Worm (Caenorhabditis elegans) whole organism, L3 larva: ENCODE measurements around the gene W07E11.1.

ENCODE experiments used
- R02D3.7 ChIP-seq: fragments of 150-350 bp; optimal IDR thresholded peaks from 2 replicates; lab custom pipeline; 2014; ENCODE audit warnings: missing biosample characterization, missing genetic modification characterization
- ZK546.5 ChIP-seq: sonication (generic microtip); optimal IDR thresholded peaks from 2 replicates; lab custom pipeline; 2017; ENCODE audit warnings: missing biosample characterization, missing genetic modification characterization
- aly-2 ChIP-seq: fragments of 150-350 bp; optimal IDR thresholded peaks from 2 replicates; lab custom pipeline; 2014; ENCODE audit warnings: missing biosample characterization, missing genetic modification characterization
- ama-1 ChIP-seq: fragments of 150-350 bp; optimal IDR thresholded peaks from 2 replicates; lab custom pipeline; 2018
- ceh-16 ChIP-seq: sonication (generic microtip); optimal IDR thresholded peaks from 2 replicates; lab custom pipeline; 2017; ENCODE audit warnings: missing biosample characterization, missing genetic modification characterization
- ceh-28 ChIP-seq: fragments of 150-350 bp; optimal IDR thresholded peaks from 2 replicates; lab custom pipeline; 2014; ENCODE audit warnings: missing biosample characterization, missing genetic modification reagents, missing genetic modification characterization
- ceh-82 ChIP-seq: fragments of 150-350 bp; optimal IDR thresholded peaks from 2 replicates; lab custom pipeline; 2014; ENCODE audit warnings: missing biosample characterization, missing genetic modification characterization
- ceh-9 ChIP-seq: sonication (generic microtip); optimal IDR thresholded peaks from 2 replicates; lab custom pipeline; 2018; ENCODE audit warnings: missing biosample characterization, missing genetic modification characterization
- daf-12 ChIP-seq: fragments of 150-350 bp; optimal IDR thresholded peaks from 2 replicates; lab custom pipeline; 2014; ENCODE audit warnings: missing biosample characterization, missing genetic modification reagents, missing genetic modification characterization
- egl-27 ChIP-seq: sonication (generic microtip); optimal IDR thresholded peaks from 4 replicates; lab custom pipeline; 2017; ENCODE audit warnings: missing biosample characterization, missing genetic modification reagents, missing genetic modification characterization
- egl-5 ChIP-seq: fragments of 150-350 bp; optimal IDR thresholded peaks from 2 replicates; lab custom pipeline; 2017; ENCODE audit warnings: missing biosample characterization, missing genetic modification reagents, missing genetic modification characterization, inconsistent platforms
- elt-1 ChIP-seq: fragments of 150-350 bp; optimal IDR thresholded peaks from 2 replicates; lab custom pipeline; 2014; ENCODE audit warnings: missing biosample characterization, missing genetic modification characterization
- elt-2 ChIP-seq: sonication (generic microtip); optimal IDR thresholded peaks from 2 replicates; lab custom pipeline; 2016; ENCODE audit warnings: missing genetic modification reagents, mild to moderate bottlenecking, missing genetic modification characterization, missing compliant biosample characterization
- elt-3 ChIP-seq, 3 experiments: fragments of 150-350 bp in 1 of 3; sonication (generic microtip) in 2 of 3; optimal IDR thresholded peaks; 2 replicates in 2 of 3; 4 replicates in 1 of 3; lab custom pipeline; 2014 to 2017; ENCODE audit warnings: missing biosample characterization in 3 of 3, missing genetic modification characterization in 3 of 3
- eor-1 ChIP-seq, 2 experiments: fragments of 150-350 bp; optimal IDR thresholded peaks; 2 replicates each; lab custom pipeline; 2014 to 2018; ENCODE audit warnings: missing biosample characterization in 2 of 2, missing genetic modification characterization in 2 of 2
- fkh-10 ChIP-seq: sonication (generic microtip); optimal IDR thresholded peaks from 2 replicates; lab custom pipeline; 2017; ENCODE audit warnings: missing biosample characterization, missing genetic modification reagents, missing genetic modification characterization
- fkh-2 ChIP-seq: fragments of 150-350 bp; optimal IDR thresholded peaks from 2 replicates; lab custom pipeline; 2014; ENCODE audit warnings: missing biosample characterization, missing genetic modification reagents, missing genetic modification characterization
- fos-1 ChIP-seq: fragments of 150-350 bp; optimal IDR thresholded peaks from 2 replicates; lab custom pipeline; 2014; ENCODE audit warnings: missing biosample characterization, missing genetic modification characterization
- hmg-11 ChIP-seq: sonication (generic microtip); optimal IDR thresholded peaks from 2 replicates; lab custom pipeline; 2016; ENCODE audit warnings: missing genetic modification characterization, missing compliant biosample characterization
- jun-1 ChIP-seq: fragments of 150-350 bp; optimal IDR thresholded peaks from 2 replicates; lab custom pipeline; 2014; ENCODE audit warnings: missing biosample characterization, missing genetic modification reagents, missing genetic modification characterization
- lin-15B ChIP-seq: fragments of 150-350 bp; optimal IDR thresholded peaks from 2 replicates; lab custom pipeline; 2014; ENCODE audit warnings: missing biosample characterization, missing genetic modification characterization
- lin-39 ChIP-seq: fragments of 150-350 bp; optimal IDR thresholded peaks from 2 replicates; lab custom pipeline; 2018; ENCODE audit warnings: missing biosample characterization, missing genetic modification reagents, missing genetic modification characterization
- lsy-12 ChIP-seq: sonication (generic microtip); optimal IDR thresholded peaks from 2 replicates; lab custom pipeline; 2016; ENCODE audit warnings: mild to moderate bottlenecking, missing genetic modification characterization, missing compliant biosample characterization
- mdl-1 ChIP-seq: fragments of 150-350 bp; optimal IDR thresholded peaks from 2 replicates; lab custom pipeline; 2014; ENCODE audit warnings: missing biosample characterization, missing genetic modification characterization
- mml-1 ChIP-seq: fragments of 150-350 bp; sonication (generic microtip); optimal IDR thresholded peaks from 3 replicates; lab custom pipeline; 2014; ENCODE audit warnings: missing biosample characterization, missing genetic modification characterization
- nhr-11 ChIP-seq: fragments of 150-350 bp; optimal IDR thresholded peaks from 2 replicates; lab custom pipeline; 2014; ENCODE audit warnings: missing biosample characterization, missing genetic modification characterization
- nhr-12 ChIP-seq: fragments of 150-350 bp; optimal IDR thresholded peaks from 2 replicates; lab custom pipeline; 2014; ENCODE audit warnings: missing biosample characterization, missing genetic modification characterization
- nhr-23 ChIP-seq: fragments of 150-350 bp; optimal IDR thresholded peaks from 2 replicates; lab custom pipeline; 2014; ENCODE audit warnings: missing biosample characterization, missing genetic modification reagents, missing genetic modification characterization
- nhr-237 ChIP-seq: fragments of 150-350 bp; optimal IDR thresholded peaks from 2 replicates; lab custom pipeline; 2014; ENCODE audit warnings: missing biosample characterization, missing genetic modification characterization
- nhr-25 ChIP-seq: sonication (generic microtip); optimal IDR thresholded peaks from 2 replicates; lab custom pipeline; 2017; ENCODE audit warnings: missing biosample characterization, missing genetic modification characterization
- nhr-43 ChIP-seq: sonication (generic microtip); optimal IDR thresholded peaks from 2 replicates; lab custom pipeline; 2016; ENCODE audit warnings: mild to moderate bottlenecking, missing genetic modification characterization, missing compliant biosample characterization; ENCODE audit not compliant: poor library complexity, severe bottlenecking
- nhr-67 ChIP-seq: fragments of 150-350 bp; optimal IDR thresholded peaks from 2 replicates; lab custom pipeline; 2014; ENCODE audit warnings: missing biosample characterization, missing genetic modification characterization
- nhr-76 ChIP-seq: fragments of 150-350 bp; sonication (generic microtip); optimal IDR thresholded peaks from 5 replicates; lab custom pipeline; 2014; ENCODE audit warnings: missing biosample characterization, missing genetic modification characterization
- nhr-77 ChIP-seq: fragments of 150-350 bp; optimal IDR thresholded peaks from 2 replicates; lab custom pipeline; 2014; ENCODE audit warnings: missing biosample characterization, missing genetic modification characterization
- pha-4 ChIP-seq: fragments of 150-350 bp; optimal IDR thresholded peaks from 2 replicates; lab custom pipeline; 2014; ENCODE audit warnings: missing biosample characterization, missing genetic modification reagents, missing genetic modification characterization
- pqm-1 ChIP-seq: fragments of 150-350 bp; optimal IDR thresholded peaks from 2 replicates; lab custom pipeline; 2017; ENCODE audit warnings: missing biosample characterization, missing genetic modification characterization, inconsistent platforms
- sea-2 ChIP-seq: fragments of 150-350 bp; sonication (generic microtip); optimal IDR thresholded peaks from 4 replicates; lab custom pipeline; 2014; ENCODE audit warnings: missing biosample characterization, missing genetic modification reagents, missing genetic modification characterization
- skn-1 ChIP-seq: fragments of 150-350 bp; optimal IDR thresholded peaks from 2 replicates; lab custom pipeline; 2014; ENCODE audit warnings: missing biosample characterization, missing genetic modification characterization
- snpc-4 ChIP-seq: fragments of 150-350 bp; optimal IDR thresholded peaks from 2 replicates; lab custom pipeline; 2014; ENCODE audit warnings: missing biosample characterization, missing genetic modification characterization
- tbx-2 ChIP-seq: sonication (generic microtip); optimal IDR thresholded peaks from 2 replicates; lab custom pipeline; 2016; ENCODE audit warnings: mild to moderate bottlenecking, missing genetic modification characterization, missing compliant biosample characterization
- unc-39 ChIP-seq: sonication (generic microtip); optimal IDR thresholded peaks from 4 replicates; lab custom pipeline; 2017; ENCODE audit warnings: missing biosample characterization, missing genetic modification characterization
- zag-1 ChIP-seq: fragments of 150-350 bp; optimal IDR thresholded peaks from 2 replicates; lab custom pipeline; 2014; ENCODE audit warnings: missing biosample characterization, missing genetic modification characterization
- ztf-11 ChIP-seq: fragments of 150-350 bp; optimal IDR thresholded peaks from 2 replicates; lab custom pipeline; 2014; ENCODE audit warnings: missing biosample characterization, missing genetic modification characterization

The W07E11.1 gene

ce11 chrX:10084050-10084672 is at the start of gene W07E11.1:
TSS of gene W07E11.1 (plus strand) at chrX:10084622.
- TF ChIP-seq lsy-12 (tag; lab: Kevin White, UChicago) (no peak), tbx-2 (tag; lab: Kevin White, UChicago) (no peak), ama-1 (no peak), egl-27 (tag; lab: Kevin White, UChicago) (no peak), nhr-76 (no peak), nhr-237 (tag; lab: Kevin White, UChicago) (no peak), sea-2 (GFP tag; lab: Kevin White, UChicago) (no peak), nhr-77 (tag; lab: Kevin White, UChicago) (no peak), lin-39 (no peak), pha-4 (tag; lab: Kevin White, UChicago) (peak; percentile 4), pqm-1 (tag; lab: Kevin White, UChicago) (peak; percentile 84), ztf-11 (tag; lab: Kevin White, UChicago) (no peak), R02D3.7 (tag; lab: Kevin White, UChicago) (no peak), nhr-43 (tag; lab: Kevin White, UChicago) (peak; percentile 54), mdl-1 (no peak), elt-2 (peak; percentile 97), fos-1 (no peak), lin-15B (no peak), jun-1 (tag; lab: Kevin White, UChicago) (peak; percentile 22), snpc-4 (tag; lab: Kevin White, UChicago) (no peak), skn-1 (tag; lab: Kevin White, UChicago) (no peak), fkh-10 (no peak), unc-39 (tag; lab: Kevin White, UChicago) (no peak), ceh-9 (tag; lab: Kevin White, UChicago) (no peak), aly-2 (tag; lab: Kevin White, UChicago) (no peak), nhr-67 (no peak), ceh-28 (tag; lab: Kevin White, UChicago) (peak; percentile 39), fkh-2 (tag; lab: Kevin White, UChicago) (no peak), nhr-23 (tag; lab: Kevin White, UChicago) (peak; percentile 78), eor-1 (tag; optimal IDR thresholded peaks at IDR 0.05; lab: Kevin White, UChicago) (no peak), nhr-12 (tag; lab: Kevin White, UChicago) (no peak), nhr-25 (tag; lab: Kevin White, UChicago) (peak; percentile 3), elt-3 (tag; optimal IDR thresholded peaks at IDR 0.05; lab: Kevin White, UChicago) (peak in 1 of 3 experiments; percentile 68), ZK546.5 (tag; lab: Kevin White, UChicago) (no peak), ceh-16 (tag; lab: Kevin White, UChicago) (no peak), egl-5 (tag; lab: Kevin White, UChicago) (no peak), nhr-11 (no peak), elt-1 (tag; lab: Kevin White, UChicago) (no peak)

- TF ChIP-seq R02D3.7 (tag; lab: Kevin White, UChicago) (no peak), pha-4 (tag; lab: Kevin White, UChicago) (no peak), tbx-2 (tag; lab: Kevin White, UChicago) (no peak), zag-1 (tag; lab: Kevin White, UChicago) (no peak), ceh-9 (tag; lab: Kevin White, UChicago) (no peak), ceh-82 (tag; lab: Kevin White, UChicago) (no peak), daf-12 (tag; lab: Kevin White, UChicago) (no peak), fkh-10 (no peak)
These were observed 39.9 kb upstream of the W07E11.1 start for ce11 chrX:10044473-10044872.

ce11 chrX:10047325-10047724 is 37.1 kb upstream of the W07E11.1 start, which contains the start of gene ZC374.2:
TSS of gene ZC374.2 (minus strand) at chrX:10047425.
- TF ChIP-seq lin-15B: no peak
- TF ChIP-seq hmg-11 (tag; lab: Kevin White, UChicago): no peak
- no peak for TF ChIP-seq elt-3 (tag; optimal IDR thresholded peaks at IDR 0.05; lab: Kevin White, UChicago)
- no peak for TF ChIP-seq mml-1 (tag; lab: Kevin White, UChicago)
- TF ChIP-seq fos-1: no peak
- TF ChIP-seq eor-1 (tag; optimal IDR thresholded peaks at IDR 0.05; lab: Kevin White, UChicago): no peak
- no peak for TF ChIP-seq zag-1 (tag; lab: Kevin White, UChicago)
- no peak for TF ChIP-seq fkh-2 (tag; lab: Kevin White, UChicago)
- no peak for TF ChIP-seq nhr-11
- TF ChIP-seq nhr-25 (tag; lab: Kevin White, UChicago): no peak
- TF ChIP-seq snpc-4 (tag; lab: Kevin White, UChicago): no peak
- TF ChIP-seq aly-2 (tag; lab: Kevin White, UChicago): no peak
- no peak for TF ChIP-seq nhr-67
- TF ChIP-seq nhr-237 (tag; lab: Kevin White, UChicago): no peak
- no peak for TF ChIP-seq ztf-11 (tag; lab: Kevin White, UChicago)
- TF ChIP-seq pha-4 (tag; lab: Kevin White, UChicago): no peak
